Worm (Caenorhabditis elegans): ENCODE results near the gene sre-15.

ce11 chrIV:12208984-12209676, 35.5 kb downstream of the sre-15 start, which contains the start of the genes marb-1 and F35G2.3:
- TF ChIP-seq mab-5 (tag; optimal IDR thresholded peaks at IDR 0.05) (no peak), elt-1 (tag; optimal IDR thresholded peaks at IDR 0.05; ENCODE audit: borderline replicate concordance, insufficient read depth) (no peak), snpc-4 (tag; optimal IDR thresholded peaks at IDR 0.05) (no peak), nhr-12 (tag; optimal IDR thresholded peaks at IDR 0.05) (no peak), ham-2 (GFP tag; optimal IDR thresholded peaks at IDR 0.05) (no peak), lin-13 (tag; optimal IDR thresholded peaks at IDR 0.05) (no peak), elt-3 (tag; optimal IDR thresholded peaks at IDR 0.05) (no peak), drap-1 (GFP tag; optimal IDR thresholded peaks at IDR 0.05) (no peak)
